Fruit fly (Drosophila melanogaster): Measurements from ENCODE around the gene CG34041.

Gene CG34041

DNA sequence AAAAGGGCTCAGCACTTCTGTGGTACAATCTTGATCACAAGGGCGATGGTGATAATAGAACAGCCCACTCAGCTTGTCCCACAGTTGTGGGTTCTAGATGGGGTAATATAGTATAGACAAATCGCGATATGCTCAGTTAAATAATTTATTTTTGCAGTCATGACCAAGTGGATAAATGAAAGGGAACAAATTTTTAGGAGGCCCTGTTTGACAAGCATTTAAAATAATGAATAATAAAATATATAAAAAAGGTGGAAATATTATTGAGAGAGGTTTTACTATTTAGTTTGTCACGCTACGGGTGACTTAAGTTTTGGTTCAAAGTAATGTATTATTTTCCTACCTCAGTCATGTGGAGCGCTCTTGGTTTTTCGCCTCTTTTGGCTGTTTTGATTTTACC is at the start of gene CG34041:
CG34041 (plus strand) TSS at position 301 of the 400 bp plus-strand sequence.
- TF ChIP-seq CG12768 (GFP tag; optimal IDR thresholded peaks at IDR 0.05): no peak
- no peak for TF ChIP-seq CG7045 (GFP tag; optimal IDR thresholded peaks at IDR 0.05)
- TF ChIP-seq Clk (GFP tag; optimal IDR thresholded peaks at IDR 0.05): no peak
- no peak for TF ChIP-seq CG14711 (tag; optimal IDR thresholded peaks at IDR 0.05)
- no peak for TF ChIP-seq bab1 (GFP tag; optimal IDR thresholded peaks at IDR 0.05)
- no peak for TF ChIP-seq Hr96 (GFP tag; optimal IDR thresholded peaks at IDR 0.05)
- TF ChIP-seq pad (GFP tag; optimal IDR thresholded peaks at IDR 0.05): no peak
- no peak for TF ChIP-seq CG5204 (GFP tag; optimal IDR thresholded peaks at IDR 0.05)
- TF ChIP-seq Crg-1 (GFP tag; optimal IDR thresholded peaks at IDR 0.05): no peak
- no peak for TF ChIP-seq toe (GFP tag; optimal IDR thresholded peaks at IDR 0.05)
- no peak for TF ChIP-seq kay (GFP tag; ENCODE audit: borderline replicate concordance)
- TF ChIP-seq cnc (optimal IDR thresholded peaks at IDR 0.05): no peak
- TF ChIP-seq CG33017 (tag; optimal IDR thresholded peaks at IDR 0.05): no peak
- TF ChIP-seq ovo (GFP tag; optimal IDR thresholded peaks at IDR 0.05): no peak
- TF ChIP-seq CG7101 (tag; optimal IDR thresholded peaks at IDR 0.05): no peak
- no peak for TF ChIP-seq tj (GFP tag; optimal IDR thresholded peaks at IDR 0.05)
- no peak for TF ChIP-seq CG1620 (GFP tag; optimal IDR thresholded peaks at IDR 0.05)
- no peak for TF ChIP-seq cic (GFP tag; optimal IDR thresholded peaks at IDR 0.05)

- TF ChIP-seq pad (GFP tag; optimal IDR thresholded peaks at IDR 0.05) (no peak), kay (GFP tag; ENCODE audit: borderline replicate concordance) (peak; percentile 94), cic (GFP tag; optimal IDR thresholded peaks at IDR 0.05) (no peak), bab1 (GFP tag; optimal IDR thresholded peaks at IDR 0.05) (peak; percentile 69), CG1620 (GFP tag; optimal IDR thresholded peaks at IDR 0.05) (no peak), cnc (optimal IDR thresholded peaks at IDR 0.05) (no peak), Mnt (GFP tag; optimal IDR thresholded peaks at IDR 0.05) (no peak), tj (GFP tag; optimal IDR thresholded peaks at IDR 0.05) (no peak), CG14711 (tag; optimal IDR thresholded peaks at IDR 0.05) (no peak), Clk (GFP tag; optimal IDR thresholded peaks at IDR 0.05) (no peak), toe (GFP tag; optimal IDR thresholded peaks at IDR 0.05) (no peak), Crg-1 (GFP tag; optimal IDR thresholded peaks at IDR 0.05) (no peak), CG7101 (tag; optimal IDR thresholded peaks at IDR 0.05) (no peak), CG5204 (GFP tag; optimal IDR thresholded peaks at IDR 0.05) (no peak), CG33017 (tag; optimal IDR thresholded peaks at IDR 0.05) (no peak)
Measured at dm6 chr3R:30459066-30459935, 48.5 kb upstream of the CG34041 start, which contains the start of the genes CG2224 and CDase. Gene CG2224, minus strand, starts transcription at chr3R:30459300. Gene CDase, plus strand, starts transcription at chr3R:30459521.

DNA sequence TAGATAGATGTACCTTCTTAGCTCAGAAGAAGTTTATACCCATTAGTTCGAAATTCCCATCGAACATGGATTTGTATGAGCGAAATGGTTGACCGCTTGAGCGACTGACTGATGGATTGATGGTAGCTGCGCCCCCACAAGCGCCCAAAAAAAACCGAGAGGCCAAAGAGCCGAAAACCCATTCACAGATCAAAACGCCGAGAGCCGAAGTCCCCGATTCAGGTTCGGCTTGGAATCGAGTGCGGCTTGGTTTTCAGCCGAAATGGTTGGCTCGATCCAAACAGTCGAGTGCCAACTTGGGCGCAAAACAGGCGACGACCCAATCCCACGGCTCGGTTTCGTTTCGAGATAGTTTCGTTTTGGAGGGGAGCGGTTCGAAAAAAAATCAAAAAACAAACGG is 47.6 kb upstream of the CG34041 start:
- TF ChIP-seq Hr96 (GFP tag; optimal IDR thresholded peaks at IDR 0.05): no peak

- TF ChIP-seq CG5204 (GFP tag; optimal IDR thresholded peaks at IDR 0.05) (no peak), cnc (optimal IDR thresholded peaks at IDR 0.05) (no peak), Crg-1 (GFP tag; optimal IDR thresholded peaks at IDR 0.05) (no peak), Hr96 (GFP tag; optimal IDR thresholded peaks at IDR 0.05) (no peak), ovo (GFP tag; optimal IDR thresholded peaks at IDR 0.05) (no peak)
Measured at dm6 chr3R:30461608-30462243, 46.1 kb upstream of the CG34041 start.

DNA sequence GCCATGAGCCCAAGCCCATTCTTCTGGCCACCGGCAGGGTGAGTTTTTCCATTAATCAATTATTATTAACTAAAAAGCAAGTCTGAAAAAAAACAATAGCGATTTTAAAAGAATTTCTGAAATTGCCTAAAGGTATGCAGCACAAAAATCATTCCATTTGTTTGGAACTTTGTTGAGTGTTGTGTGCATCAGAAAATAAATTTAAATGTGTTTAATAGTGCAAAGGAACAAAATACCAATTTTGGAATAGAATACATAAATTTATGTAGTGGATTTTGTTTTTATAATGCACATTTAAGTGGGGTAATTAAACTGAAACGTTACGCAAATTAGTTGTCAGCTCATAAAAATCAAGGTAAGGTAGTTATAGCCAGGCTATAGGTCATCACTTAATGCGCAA is 43.6 kb upstream of the CG34041 start:
- no peak for TF ChIP-seq CG12768 (GFP tag; optimal IDR thresholded peaks at IDR 0.05)
- no peak for TF ChIP-seq cnc (optimal IDR thresholded peaks at IDR 0.05)
- no peak for TF ChIP-seq Crg-1 (GFP tag; optimal IDR thresholded peaks at IDR 0.05)

DNA sequence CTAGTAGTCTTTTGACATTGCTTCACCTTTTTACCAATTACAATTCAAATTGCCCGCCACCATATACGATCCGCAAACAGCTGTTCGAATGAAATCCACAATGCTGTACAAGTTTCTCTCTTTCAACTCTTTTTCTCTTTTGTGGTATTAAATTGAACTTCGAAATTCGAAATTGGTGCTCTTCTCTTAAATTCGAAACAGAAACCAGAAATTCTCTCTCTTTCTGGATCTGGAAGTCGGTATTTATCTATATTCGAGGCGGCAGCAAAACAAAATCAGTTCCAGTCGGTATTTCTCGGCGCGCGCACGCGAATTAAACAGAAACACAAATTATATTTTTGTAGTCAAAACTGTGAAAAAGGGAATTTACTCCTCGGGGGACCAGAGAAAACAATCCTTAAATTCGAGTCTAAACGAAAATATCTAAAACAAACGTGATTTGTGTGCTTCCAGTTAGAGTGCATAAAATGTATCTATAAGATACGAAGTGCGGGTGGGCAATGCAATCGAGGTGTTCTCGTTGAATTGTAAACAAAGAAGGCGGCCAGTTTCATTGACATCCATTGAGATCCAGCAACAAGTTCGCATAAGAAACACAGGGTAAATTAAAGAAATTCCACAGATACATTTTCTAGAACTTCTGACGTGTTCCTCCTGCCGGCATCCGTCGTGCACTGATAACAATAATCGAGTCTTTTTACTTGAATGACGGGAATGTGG is 41.9 kb upstream of the CG34041 start, which contains the start of gene PH4alphaEFB:
PH4alphaEFB (plus strand) TSS at position 276 of the 720 bp plus-strand sequence.
- TF ChIP-seq CG5204 (GFP tag; optimal IDR thresholded peaks at IDR 0.05) (no peak), CG11617 (GFP tag; optimal IDR thresholded peaks at IDR 0.05) (peak; percentile 7), tj (GFP tag; optimal IDR thresholded peaks at IDR 0.05) (peak; percentile 30), bab1 (GFP tag; optimal IDR thresholded peaks at IDR 0.05) (peak; percentile 18), pad (GFP tag; optimal IDR thresholded peaks at IDR 0.05) (no peak), Crg-1 (GFP tag; optimal IDR thresholded peaks at IDR 0.05) (no peak), Hr96 (GFP tag; optimal IDR thresholded peaks at IDR 0.05) (no peak), toe (GFP tag; optimal IDR thresholded peaks at IDR 0.05) (no peak), Mnt (GFP tag; optimal IDR thresholded peaks at IDR 0.05) (peak; percentile 11), CG14711 (tag; optimal IDR thresholded peaks at IDR 0.05) (no peak), kay (GFP tag; ENCODE audit: borderline replicate concordance) (peak; percentile 74)

All from whole organism, adult.